Fruit fly (Drosophila melanogaster): Measurements from ENCODE around the gene Dip-C.

Dip-C gene

dm6 chr3R:12433764-12434163 lies 20.2 kb upstream of the Dip-C start, which contains the start of the genes Aos1 and Srlp (continued):
- no peak for TF ChIP-seq Atf3 (GFP tag; optimal IDR thresholded peaks at IDR 0.05)
- no peak for TF ChIP-seq tio (GFP tag; optimal IDR thresholded peaks at IDR 0.05)
- TF ChIP-seq yki (optimal IDR thresholded peaks at IDR 0.05): no peak
- peak; percentile 47; the same call in 1 of the 2 replicates for TF ChIP-seq CG32532 (GFP tag; IDR thresholded peaks at IDR 0.05)
- peak; percentile 42 for TF ChIP-seq CG2120 (GFP tag; optimal IDR thresholded peaks at IDR 0.05)
- TF ChIP-seq CG1024 (GFP tag; IDR thresholded peaks at IDR 0.05): no peak
- no peak for TF ChIP-seq CG7357 (GFP tag; IDR thresholded peaks at IDR 0.05)
- no peak for TF ChIP-seq lab (GFP tag; optimal IDR thresholded peaks at IDR 0.05)
- no peak for TF ChIP-seq CG7987 (GFP tag; optimal IDR thresholded peaks at IDR 0.05)
- 0 out of 2 replicates have a peak, but pooled peaks have one; percentile 40 for TF ChIP-seq slbo (GFP tag; IDR thresholded peaks at IDR 0.05)
- peak; percentile 11 for TF ChIP-seq CG18011 (GFP tag; optimal IDR thresholded peaks at IDR 0.05)
- no peak for TF ChIP-seq CG7372 (GFP tag; IDR thresholded peaks at IDR 0.05)
- TF ChIP-seq CG33557 (GFP tag; optimal IDR thresholded peaks at IDR 0.05): peak; percentile 34
- no peak for TF ChIP-seq Six4 (GFP tag; optimal IDR thresholded peaks at IDR 0.05)
- peak; percentile 12; the same call in 1 of the 2 replicates for TF ChIP-seq amos (GFP tag; IDR thresholded peaks at IDR 0.05; ENCODE audit: partially characterized antibody)
- peak; percentile 63 for TF ChIP-seq CG9797 (GFP tag; optimal IDR thresholded peaks at IDR 0.05)
- TF ChIP-seq CG10209 (GFP tag; optimal IDR thresholded peaks at IDR 0.05): peak; percentile 34
- TF ChIP-seq CG13123 (GFP tag; optimal IDR thresholded peaks at IDR 0.05): peak; percentile 19
- TF ChIP-seq row (GFP tag; IDR thresholded peaks at IDR 0.05): peak; percentile 88
- TF ChIP-seq crol (GFP tag; IDR thresholded peaks at IDR 0.05): no peak
- TF ChIP-seq dmrt11E (tag; optimal IDR thresholded peaks at IDR 0.05): peak; percentile 51
- no peak for TF ChIP-seq klu (GFP tag; IDR thresholded peaks at IDR 0.05)
- TF ChIP-seq Lpt (GFP tag; optimal IDR thresholded peaks at IDR 0.05): no peak
- no peak for TF ChIP-seq sqz (GFP tag; optimal IDR thresholded peaks at IDR 0.05)
- no peak for TF ChIP-seq peb (GFP tag; IDR thresholded peaks at IDR 0.05)
- no peak for TF ChIP-seq CG11456 (GFP tag; IDR thresholded peaks at IDR 0.05)
- TF ChIP-seq Doc3 (GFP tag; IDR thresholded peaks at IDR 0.05; ENCODE audit: partially characterized antibody): no peak
- no peak for TF ChIP-seq cwo (GFP tag; optimal IDR thresholded peaks at IDR 0.05)
- TF ChIP-seq dan (GFP tag; IDR thresholded peaks at IDR 0.05): no peak
- TF ChIP-seq HLH4C (GFP tag; IDR thresholded peaks at IDR 0.05; ENCODE audit: partially characterized antibody): no peak
- TF ChIP-seq CG4707 (GFP tag; optimal IDR thresholded peaks at IDR 0.05): no peak
- TF ChIP-seq CG11085 (GFP tag; IDR thresholded peaks at IDR 0.05): no peak
- TF ChIP-seq CG3847 (GFP tag; IDR thresholded peaks at IDR 0.05): peak; percentile 55; the same call in 1 of the 2 replicates
- TF ChIP-seq CG12744 (GFP tag; optimal IDR thresholded peaks at IDR 0.05): no peak
- TF ChIP-seq pnt (GFP tag; optimal IDR thresholded peaks at IDR 0.05): no peak
- peak; percentile 19 for TF ChIP-seq CG4820 (GFP tag; optimal IDR thresholded peaks at IDR 0.05)
- TF ChIP-seq CG30403 (GFP tag; optimal IDR thresholded peaks at IDR 0.05): peak; percentile 73
- TF ChIP-seq CG4424 (GFP tag; optimal IDR thresholded peaks at IDR 0.05): no peak
- TF ChIP-seq chinmo (GFP tag; IDR thresholded peaks at IDR 0.05; ENCODE audit: partially characterized antibody): 0 out of 4 replicates have a peak, but pooled peaks have one; percentile 38
- TF ChIP-seq CG15269 (tag; optimal IDR thresholded peaks at IDR 0.05): no peak
- no peak for TF ChIP-seq CG3163 (GFP tag; optimal IDR thresholded peaks at IDR 0.05)
- TF ChIP-seq al (GFP tag; IDR thresholded peaks at IDR 0.05): peak; percentile 43
- TF ChIP-seq Nf-YB (GFP tag; optimal IDR thresholded peaks at IDR 0.05): no peak
- no peak for TF ChIP-seq fd102C (GFP tag; optimal IDR thresholded peaks at IDR 0.05)
- no peak for TF ChIP-seq kni (GFP tag; optimal IDR thresholded peaks at IDR 0.05)
- TF ChIP-seq Mad (GFP tag; optimal IDR thresholded peaks at IDR 0.05): no peak
- no peak for TF ChIP-seq Oli (tag; optimal IDR thresholded peaks at IDR 0.05)
- TF ChIP-seq CG2889 (GFP tag; IDR thresholded peaks at IDR 0.05): no peak
- TF ChIP-seq danr (GFP tag; IDR thresholded peaks at IDR 0.05): no peak
- no peak for TF ChIP-seq hth (optimal IDR thresholded peaks at IDR 0.05)
- peak; percentile 11 for TF ChIP-seq CG11723 (GFP tag; optimal IDR thresholded peaks at IDR 0.05)
- TF ChIP-seq Awh (GFP tag; IDR thresholded peaks at IDR 0.05): no peak
